Worm (Caenorhabditis elegans): ENCODE data around the gene K04F1.9.

- TF ChIP-seq nhr-237 (tag; optimal IDR thresholded peaks at IDR 0.05) (no peak), snpc-4 (tag; optimal IDR thresholded peaks at IDR 0.05) (no peak), elt-1 (tag; optimal IDR thresholded peaks at IDR 0.05; ENCODE audit: borderline replicate concordance, insufficient read depth) (no peak), unc-39 (tag; optimal IDR thresholded peaks at IDR 0.05) (no peak), tbx-8 (GFP tag; optimal IDR thresholded peaks at IDR 0.05) (no peak), unc-62 (GFP tag; optimal IDR thresholded peaks at IDR 0.05) (no peak), mep-1 (tag; optimal IDR thresholded peaks at IDR 0.05) (no peak), flh-1 (GFP tag; optimal IDR thresholded peaks at IDR 0.05) (no peak), lsy-2 (tag; optimal IDR thresholded peaks at IDR 0.05) (no peak), lin-32 (GFP tag; optimal IDR thresholded peaks at IDR 0.05) (no peak), ces-1 (GFP tag; optimal IDR thresholded peaks at IDR 0.05) (no peak)
Observed at ce11 chrV:1623429-1623828, 41.6 kb upstream of the K04F1.9 start.

All from whole organism, mixed stage, embryonic.